Worm (Caenorhabditis elegans) whole organism, L4 larva: ENCODE data around the gene sru-35.

ENCODE experiments used
- F26F4.8 ChIP-seq: fragments of 200-800 bp; sonication (Bioruptor generic); conservative IDR thresholded peaks from 2 replicates; pipeline ENCODE4 v1.3.6; 2022; ENCODE audit warnings: missing genetic modification characterization, missing compliant biosample characterization
- R02D3.7 ChIP-seq: fragments of 150-350 bp; sonication (generic microtip); optimal IDR thresholded peaks from 3 replicates; lab custom pipeline; 2014; ENCODE audit warnings: missing biosample characterization, missing genetic modification characterization
- T26A8.4 ChIP-seq: fragments of 200-800 bp; sonication (Bioruptor generic); IDR thresholded peaks from 2 replicates; pipeline ENCODE4 v1.3.6; 2022; ENCODE audit warnings: missing genetic modification characterization, missing compliant biosample characterization
- Y105C5A.15 ChIP-seq: fragments of 200-800 bp; sonication (Bioruptor generic); IDR thresholded peaks from 2 replicates; pipeline ENCODE4 v1.3.6; 2022; ENCODE audit warnings: missing genetic modification characterization, missing compliant biosample characterization
- Y48G9A.11 ChIP-seq: fragments of 200-800 bp; sonication (Bioruptor generic); IDR thresholded peaks from 2 replicates; pipeline ENCODE4 v1.3.6; 2022; ENCODE audit warnings: missing genetic modification reagents, missing genetic modification characterization, missing compliant biosample characterization
- aha-1 ChIP-seq: fragments of 150-350 bp; peaks from one replicate; lab custom pipeline; 2014; ENCODE audit warnings: missing biosample characterization, missing genetic modification characterization
- ama-1 ChIP-seq: fragments of 150-350 bp; optimal IDR thresholded peaks from 2 replicates; lab custom pipeline; 2014; ENCODE audit warnings: inconsistent platforms, mixed read lengths
- attf-4 ChIP-seq: sonication (generic microtip); optimal IDR thresholded peaks from 3 replicates; lab custom pipeline; 2017; ENCODE audit warnings: missing biosample characterization, missing genetic modification characterization
- ceh-28 ChIP-seq: fragments of 150-350 bp; optimal IDR thresholded peaks from 2 replicates; lab custom pipeline; 2014; ENCODE audit warnings: missing biosample characterization, missing genetic modification reagents, missing genetic modification characterization
- ceh-44 ChIP-seq: fragments of 200-800 bp; sonication (Bioruptor generic); IDR thresholded peaks from 2 replicates; pipeline ENCODE4 v1.3.6; 2022; ENCODE audit warnings: missing genetic modification reagents, missing genetic modification characterization, missing compliant biosample characterization
- ceh-62 ChIP-seq: sonication (generic microtip); optimal IDR thresholded peaks from 2 replicates; lab custom pipeline; 2017; ENCODE audit warnings: missing biosample characterization, missing genetic modification characterization
- cey-2 ChIP-seq: sonication (generic microtip); optimal IDR thresholded peaks from 3 replicates; lab custom pipeline; 2017; ENCODE audit warnings: missing genetic modification characterization, mild to moderate bottlenecking, missing compliant biosample characterization, antibody characterized with exemption, borderline replicate concordance; ENCODE audit not compliant: insufficient read depth
- daf-19 ChIP-seq: fragments of 200-800 bp; sonication (Bioruptor generic); conservative IDR thresholded peaks from 2 replicates; pipeline ENCODE4 v1.3.6; 2022; ENCODE audit warnings: missing genetic modification characterization, missing compliant biosample characterization
- dmd-8 ChIP-seq: fragments of 200-800 bp; sonication (Bioruptor generic); IDR thresholded peaks from 2 replicates; pipeline ENCODE4 v1.3.6; 2022; ENCODE audit warnings: missing genetic modification characterization, missing compliant biosample characterization
- fkh-10 ChIP-seq: fragments of 150-350 bp; optimal IDR thresholded peaks from 2 replicates; lab custom pipeline; 2014; ENCODE audit warnings: missing biosample characterization, missing genetic modification reagents, missing genetic modification characterization
- gei-8 ChIP-seq: fragments of 200-800 bp; sonication (Bioruptor generic); optimal IDR thresholded peaks from 2 replicates; lab custom pipeline; 2018; ENCODE audit warnings: mild to moderate bottlenecking, missing genetic modification characterization, missing compliant biosample characterization
- hlh-11 ChIP-seq: fragments of 200-800 bp; sonication (Bioruptor generic); optimal IDR thresholded peaks from 2 replicates; lab custom pipeline; 2018; ENCODE audit warnings: mild to moderate bottlenecking, missing genetic modification characterization, missing compliant biosample characterization
- hmg-1.1 ChIP-seq: fragments of 200-800 bp; sonication (Bioruptor generic); IDR thresholded peaks from 2 replicates; pipeline ENCODE4 v1.3.6; 2022; ENCODE audit warnings: missing genetic modification reagents, missing genetic modification characterization, missing compliant biosample characterization
- lin-13 ChIP-seq: fragments of 150-350 bp; optimal IDR thresholded peaks from 2 replicates; lab custom pipeline; 2014; ENCODE audit warnings: missing biosample characterization, missing genetic modification reagents, missing genetic modification characterization
- lin-38 ChIP-seq: fragments of 200-800 bp; sonication (Bioruptor generic); IDR thresholded peaks from 2 replicates; pipeline ENCODE4 v1.3.6; 2022; ENCODE audit warnings: missing genetic modification reagents, missing genetic modification characterization, missing compliant biosample characterization
- lir-3 ChIP-seq: sonication (generic microtip); optimal IDR thresholded peaks from 2 replicates; lab custom pipeline; 2016; ENCODE audit warnings: mild to moderate bottlenecking, missing genetic modification characterization, missing compliant biosample characterization
- lsy-2 ChIP-seq, 2 experiments: fragments of 150-350 bp in 1 of 2; sonication (generic microtip) in 1 of 2; optimal IDR thresholded peaks; 2 replicates each; lab custom pipeline; 2014 to 2017; ENCODE audit warnings: missing biosample characterization in 2 of 2, missing genetic modification characterization in 2 of 2
- madf-9 ChIP-seq: fragments of 200-800 bp; sonication (Bioruptor generic); conservative IDR thresholded peaks from 2 replicates; pipeline ENCODE4 v1.3.6; 2022; ENCODE audit warnings: missing genetic modification reagents, missing genetic modification characterization, missing compliant biosample characterization
- mdl-1 ChIP-seq, 2 experiments: fragments of 150-350 bp in 1 of 2; sonication (generic microtip) in 1 of 2; optimal IDR thresholded peaks; 2 replicates each; lab custom pipeline; 2014 to 2017; ENCODE audit warnings: missing biosample characterization in 2 of 2, missing genetic modification characterization in 2 of 2
- mep-1 ChIP-seq: fragments of 150-350 bp; sonication (generic microtip); optimal IDR thresholded peaks from 3 replicates; lab custom pipeline; 2014; ENCODE audit warnings: missing biosample characterization, missing genetic modification characterization
- mes-2 ChIP-seq: sonication (generic microtip); optimal IDR thresholded peaks from 2 replicates; lab custom pipeline; 2016; ENCODE audit warnings: missing genotype, mild to moderate bottlenecking, missing genetic modification characterization, missing compliant biosample characterization; ENCODE audit not compliant: poor library complexity, severe bottlenecking
- mxl-3 ChIP-seq: fragments of 200-800 bp; sonication (Bioruptor generic); optimal IDR thresholded peaks from 2 replicates; lab custom pipeline; 2018; ENCODE audit warnings: mild to moderate bottlenecking, missing genetic modification characterization, missing compliant biosample characterization
- nhr-10 ChIP-seq: fragments of 150-350 bp; optimal IDR thresholded peaks from 2 replicates; lab custom pipeline; 2014; ENCODE audit warnings: missing biosample characterization, missing genetic modification characterization
- nhr-237 ChIP-seq: sonication (generic microtip); optimal IDR thresholded peaks from 2 replicates; lab custom pipeline; 2017; ENCODE audit warnings: missing biosample characterization, missing genetic modification characterization
- nhr-28 ChIP-seq: fragments of 150-350 bp; optimal IDR thresholded peaks from 2 replicates; lab custom pipeline; 2014; ENCODE audit warnings: missing biosample characterization, missing genetic modification characterization
- nhr-42 ChIP-seq: fragments of 200-800 bp; sonication (Bioruptor generic); IDR thresholded peaks from 2 replicates; pipeline ENCODE4 v1.3.6; 2022; ENCODE audit warnings: missing genetic modification characterization, missing compliant biosample characterization
- nhr-6 ChIP-seq: fragments of 150-350 bp; optimal IDR thresholded peaks from 2 replicates; lab custom pipeline; 2014; ENCODE audit warnings: missing biosample characterization, missing genetic modification characterization
- saeg-2 ChIP-seq: fragments of 200-800 bp; sonication (Bioruptor generic); IDR thresholded peaks from 2 replicates; pipeline ENCODE4 v1.3.6; 2022; ENCODE audit warnings: missing genetic modification reagents, missing genetic modification characterization, missing compliant biosample characterization
- sdz-12 ChIP-seq: fragments of 200-800 bp; sonication (Bioruptor generic); optimal IDR thresholded peaks from 2 replicates; lab custom pipeline; 2018; ENCODE audit warnings: mild to moderate bottlenecking, missing genetic modification characterization, missing compliant biosample characterization
- snpc-1.2 ChIP-seq: fragments of 200-800 bp; sonication (Bioruptor generic); IDR thresholded peaks from 2 replicates; pipeline ENCODE4 v1.3.6; 2022; ENCODE audit warnings: missing genetic modification reagents, missing genetic modification characterization, missing compliant biosample characterization
- spr-1 ChIP-seq: sonication (generic microtip); optimal IDR thresholded peaks from 2 replicates; lab custom pipeline; 2016; ENCODE audit warnings: mild to moderate bottlenecking, missing genetic modification characterization, missing compliant biosample characterization
- unc-130 ChIP-seq: sonication (generic microtip); optimal IDR thresholded peaks from 2 replicates; lab custom pipeline; 2016; ENCODE audit warnings: missing genetic modification reagents, missing genetic modification characterization, missing compliant biosample characterization
- unc-62 ChIP-seq, 3 experiments: fragments of 150-350 bp in 1 of 3; sonication (generic microtip); optimal IDR thresholded peaks in 2 of 3; peaks in 1 of 3; 1 replicate in 1 of 3; 2 replicates in 2 of 3; lab custom pipeline; 2014 to 2017; ENCODE audit warnings: missing biosample characterization in 3 of 3, missing genetic modification characterization in 3 of 3, missing genetic modification reagents in 3 of 3, missing genotype in 1 of 3

sru-35 gene

ce11 chrIV:8825997-8826605 is 36.1 kb upstream of the sru-35 start (continued):
- TF ChIP-seq spr-1 (tag; lab: Kevin White, UChicago) (no peak), aha-1 (peak; percentile 97), nhr-42 (GFP tag; lab: Robert Waterston, UW) (no peak), daf-19 (no peak), saeg-2 (GFP tag; lab: Robert Waterston, UW) (no peak), mes-2 (peak; percentile 50), dmd-8 (GFP tag; lab: Robert Waterston, UW) (no peak), gei-8 (no peak), ceh-62 (tag; lab: Kevin White, UChicago) (no peak), nhr-6 (no peak), attf-4 (tag; lab: Kevin White, UChicago) (no peak), lin-13 (GFP tag; lab: Kevin White, UChicago) (no peak), cey-2 (no peak), nhr-10 (tag; lab: Kevin White, UChicago) (no peak), snpc-1.2 (no peak), R02D3.7 (tag; lab: Kevin White, UChicago) (no peak), mep-1 (tag; lab: Kevin White, UChicago) (peak; percentile 46), unc-62 (GFP tag; optimal IDR thresholded peaks at IDR 0.05 in 1 of 2; lab: Kevin White, UChicago) (no peak), unc-62 (tag; optimal IDR thresholded peaks at IDR 0.05; lab: Kevin White, UChicago) (no peak), madf-9 (GFP tag; lab: Robert Waterston, UW) (no peak), lir-3 (tag; lab: Kevin White, UChicago) (no peak), hmg-1.1 (GFP tag; lab: Robert Waterston, UW) (no peak), sdz-12 (GFP tag; lab: Kevin White, UChicago) (no peak), T26A8.4 (GFP tag; lab: Robert Waterston, UW) (peak; percentile 86), Y48G9A.11 (GFP tag; lab: Robert Waterston, UW) (no peak), unc-130 (no peak), fkh-10 (GFP tag; lab: Kevin White, UChicago) (no peak)

- TF ChIP-seq hmg-1.1 (GFP tag; lab: Robert Waterston, UW) (no peak), lin-38 (GFP tag; lab: Robert Waterston, UW) (no peak), mxl-3 (GFP tag; lab: Kevin White, UChicago) (peak; percentile 51), hlh-11 (tag; lab: Kevin White, UChicago) (peak; percentile 17), lsy-2 (tag; optimal IDR thresholded peaks at IDR 0.05; lab: Kevin White, UChicago) (peak in 1 of 2 experiments; percentile 10), unc-62 (GFP tag; optimal IDR thresholded peaks at IDR 0.05 in 1 of 2; lab: Kevin White, UChicago) (peak in 1 of 2 experiments; percentile 2), unc-62 (tag; optimal IDR thresholded peaks at IDR 0.05; lab: Kevin White, UChicago) (no peak), mdl-1 (tag; optimal IDR thresholded peaks at IDR 0.05; lab: Kevin White, UChicago) (peak in 1 of 2 experiments; percentile 30), ceh-28 (tag; lab: Kevin White, UChicago) (no peak), saeg-2 (GFP tag; lab: Robert Waterston, UW) (no peak), nhr-42 (GFP tag; lab: Robert Waterston, UW) (no peak), nhr-28 (tag; lab: Kevin White, UChicago) (peak; percentile 36)
- TF ChIP-seq, all 104 proteins: peak for 6
These were observed 34.2 kb upstream of the sru-35 start, which contains the start of the genes col-117 and col-3 for ce11 chrIV:8824145-8824833. Gene col-117 (minus strand): TSS chrIV:8824195. Gene col-3 (plus strand): TSS chrIV:8824783.

- TF ChIP-seq ceh-44 (GFP tag; lab: Robert Waterston, UW) (no peak), ama-1 (peak; percentile 43), nhr-10 (tag; lab: Kevin White, UChicago) (peak; percentile 53), T26A8.4 (GFP tag; lab: Robert Waterston, UW) (peak; percentile 88), mep-1 (tag; lab: Kevin White, UChicago) (peak; percentile 7), Y105C5A.15 (GFP tag; lab: Robert Waterston, UW) (0 out of 2 replicates have a peak, but pooled peaks have one; percentile 31), F26F4.8 (no peak), nhr-28 (tag; lab: Kevin White, UChicago) (peak; percentile 12), nhr-237 (peak; percentile 40)
These were observed 32.6 kb upstream of the sru-35 start for ce11 chrIV:8822598-8822997.
